Worm (Caenorhabditis elegans) whole organism, late embryonic: Measurements from ENCODE around the gene best-14.

Experiments
- T23F11.4 ChIP-seq: fragments of 200-800 bp; sonication (Bioruptor generic); optimal IDR thresholded peaks from 2 replicates; lab custom pipeline; 2018; ENCODE audit warnings: mild to moderate bottlenecking, missing genetic modification characterization, missing compliant biosample characterization
- Y22D7AL.16 ChIP-seq: sonication (generic microtip); optimal IDR thresholded peaks from 2 replicates; lab custom pipeline; 2016; ENCODE audit warnings: missing genetic modification characterization, missing compliant biosample characterization
- ama-1 ChIP-seq: fragments of 150-350 bp; optimal IDR thresholded peaks from 2 replicates; lab custom pipeline; 2014
- ceh-14 ChIP-seq: sonication (generic microtip); optimal IDR thresholded peaks from 2 replicates; lab custom pipeline; 2016; ENCODE audit warnings: missing genotype, missing genetic modification characterization, missing compliant biosample characterization
- ceh-19 ChIP-seq: fragments of 200-800 bp; sonication (Bioruptor generic); optimal IDR thresholded peaks from 2 replicates; lab custom pipeline; 2018; ENCODE audit warnings: mild to moderate bottlenecking, missing genetic modification characterization, missing compliant biosample characterization
- ceh-2 ChIP-seq: sonication (generic microtip); optimal IDR thresholded peaks from 2 replicates; lab custom pipeline; 2016; ENCODE audit warnings: missing genotype, missing genetic modification characterization, missing compliant biosample characterization
- ceh-22 ChIP-seq: sonication (generic microtip); optimal IDR thresholded peaks from 2 replicates; lab custom pipeline; 2017; ENCODE audit warnings: missing biosample characterization, missing genetic modification characterization
- ceh-24 ChIP-seq: sonication (generic microtip); optimal IDR thresholded peaks from 2 replicates; lab custom pipeline; 2016; ENCODE audit warnings: mild to moderate bottlenecking, missing genetic modification characterization, missing compliant biosample characterization
- ceh-30 ChIP-seq: fragments of 150-350 bp; optimal IDR thresholded peaks from 2 replicates; lab custom pipeline; 2014; ENCODE audit warnings: missing biosample characterization, missing genetic modification characterization
- ceh-45 ChIP-seq: fragments of 200-800 bp; sonication (Bioruptor generic); IDR thresholded peaks from 2 replicates; pipeline ENCODE4 v1.3.6; 2022; ENCODE audit warnings: missing genetic modification reagents, missing genetic modification characterization, missing compliant biosample characterization
- ceh-48 ChIP-seq: sonication (generic microtip); optimal IDR thresholded peaks from 2 replicates; lab custom pipeline; 2016; ENCODE audit warnings: missing genetic modification characterization, inconsistent platforms, missing compliant biosample characterization
- ceh-6 ChIP-seq: fragments of 200-800 bp; sonication (Bioruptor generic); optimal IDR thresholded peaks from 2 replicates; lab custom pipeline; 2018; ENCODE audit warnings: mild to moderate bottlenecking, missing genetic modification characterization, missing compliant biosample characterization
- ceh-9 ChIP-seq: sonication (generic microtip); optimal IDR thresholded peaks from 2 replicates; lab custom pipeline; 2016; ENCODE audit warnings: mild to moderate bottlenecking, missing genetic modification characterization, inconsistent platforms, missing compliant biosample characterization
- che-1 ChIP-seq: sonication (generic microtip); optimal IDR thresholded peaks from 2 replicates; lab custom pipeline; 2016; ENCODE audit warnings: mild to moderate bottlenecking, missing genetic modification characterization, missing compliant biosample characterization
- dve-1 ChIP-seq: sonication (generic microtip); optimal IDR thresholded peaks from 2 replicates; lab custom pipeline; 2017; ENCODE audit warnings: antibody characterized with exemption, mild to moderate bottlenecking, missing genetic modification characterization, missing compliant biosample characterization
- ets-4 ChIP-seq: sonication (generic microtip); optimal IDR thresholded peaks from 2 replicates; lab custom pipeline; 2016; ENCODE audit warnings: missing genetic modification characterization, missing compliant biosample characterization
- eyg-1 ChIP-seq: sonication (generic microtip); optimal IDR thresholded peaks from 2 replicates; lab custom pipeline; 2016; ENCODE audit warnings: missing genotype, missing genetic modification characterization, missing compliant biosample characterization
- fax-1 ChIP-seq: sonication (generic microtip); optimal IDR thresholded peaks from 2 replicates; lab custom pipeline; 2016; ENCODE audit warnings: missing genotype, missing genetic modification characterization, missing compliant biosample characterization
- fkh-10 ChIP-seq: fragments of 150-350 bp; optimal IDR thresholded peaks from 2 replicates; lab custom pipeline; 2014; ENCODE audit warnings: missing biosample characterization, missing genetic modification reagents, missing genetic modification characterization
- fkh-6 ChIP-seq: sonication (generic microtip); optimal IDR thresholded peaks from 2 replicates; lab custom pipeline; 2016; ENCODE audit warnings: missing genetic modification characterization, missing compliant biosample characterization
- gmeb-2 ChIP-seq: sonication (generic microtip); optimal IDR thresholded peaks from 2 replicates; lab custom pipeline; 2016; ENCODE audit warnings: missing genetic modification characterization, inconsistent platforms, missing compliant biosample characterization
- hlh-13 ChIP-seq: fragments of 200-800 bp; sonication (Bioruptor generic); optimal IDR thresholded peaks from 2 replicates; lab custom pipeline; 2018; ENCODE audit warnings: mild to moderate bottlenecking, missing genetic modification characterization, missing compliant biosample characterization
- hlh-15 ChIP-seq: sonication (generic microtip); optimal IDR thresholded peaks from 2 replicates; lab custom pipeline; 2016; ENCODE audit warnings: missing genetic modification characterization, missing compliant biosample characterization
- hlh-6 ChIP-seq: sonication (generic microtip); optimal IDR thresholded peaks from 2 replicates; lab custom pipeline; 2016; ENCODE audit warnings: missing genotype, missing genetic modification characterization, missing compliant biosample characterization
- hlh-8 ChIP-seq: sonication (generic microtip); optimal IDR thresholded peaks from 2 replicates; lab custom pipeline; 2016; ENCODE audit warnings: missing genotype, missing genetic modification characterization, missing compliant biosample characterization
- lim-6 ChIP-seq: sonication (generic microtip); optimal IDR thresholded peaks from 2 replicates; lab custom pipeline; 2016; ENCODE audit warnings: missing genetic modification characterization, missing compliant biosample characterization
- madf-2 ChIP-seq: sonication (generic microtip); optimal IDR thresholded peaks from 2 replicates; lab custom pipeline; 2017; ENCODE audit warnings: missing genetic modification characterization, missing compliant biosample characterization
- nfya-1 ChIP-seq: sonication (generic microtip); optimal IDR thresholded peaks from 2 replicates; lab custom pipeline; 2017; ENCODE audit warnings: missing genetic modification characterization, mild to moderate bottlenecking, missing compliant biosample characterization, antibody characterized with exemption, moderate library complexity
- nhr-11 ChIP-seq: fragments of 150-350 bp; optimal IDR thresholded peaks from 2 replicates; lab custom pipeline; 2014; ENCODE audit warnings: missing biosample characterization, missing genetic modification characterization
- nhr-232 ChIP-seq: sonication (generic microtip); optimal IDR thresholded peaks from 2 replicates; lab custom pipeline; 2016; ENCODE audit warnings: missing genetic modification characterization, missing compliant biosample characterization
- npax-4 ChIP-seq: sonication (generic microtip); optimal IDR thresholded peaks from 2 replicates; lab custom pipeline; 2016; ENCODE audit warnings: missing genetic modification characterization, missing compliant biosample characterization
- pat-9 ChIP-seq: fragments of 200-800 bp; sonication (Bioruptor generic); optimal IDR thresholded peaks from 2 replicates; lab custom pipeline; 2018; ENCODE audit warnings: mild to moderate bottlenecking, missing genetic modification characterization, moderate library complexity, missing compliant biosample characterization
- pax-1 ChIP-seq: fragments of 150-350 bp; optimal IDR thresholded peaks from 2 replicates; lab custom pipeline; 2014; ENCODE audit warnings: missing biosample characterization, missing genetic modification characterization
- pha-2 ChIP-seq: sonication (generic microtip); optimal IDR thresholded peaks from 2 replicates; lab custom pipeline; 2017; ENCODE audit warnings: mild to moderate bottlenecking, missing genetic modification characterization, missing compliant biosample characterization
- pros-1 ChIP-seq: fragments of 150-350 bp; optimal IDR thresholded peaks from 2 replicates; lab custom pipeline; 2014; ENCODE audit warnings: missing biosample characterization, missing genetic modification reagents, missing genetic modification characterization
- ref-2 ChIP-seq: sonication (generic microtip); optimal IDR thresholded peaks from 2 replicates; lab custom pipeline; 2016; ENCODE audit warnings: missing genetic modification characterization, missing compliant biosample characterization
- sdc-2 ChIP-seq: sonication (generic microtip); optimal IDR thresholded peaks from 2 replicates; lab custom pipeline; 2016; ENCODE audit warnings: missing genotype, missing genetic modification characterization, missing compliant biosample characterization
- sox-2 ChIP-seq: fragments of 200-800 bp; sonication (Bioruptor generic); IDR thresholded peaks from 2 replicates; pipeline ENCODE4 v1.3.6; 2022; ENCODE audit warnings: missing genetic modification reagents, missing genetic modification characterization, missing compliant biosample characterization
- sox-4 ChIP-seq: sonication (generic microtip); optimal IDR thresholded peaks from 2 replicates; lab custom pipeline; 2017; ENCODE audit warnings: mild to moderate bottlenecking, missing genetic modification characterization, inconsistent platforms, missing compliant biosample characterization
- ttx-3 ChIP-seq: sonication (generic microtip); optimal IDR thresholded peaks from 2 replicates; lab custom pipeline; 2016; ENCODE audit warnings: missing genetic modification reagents, missing genetic modification characterization, missing compliant biosample characterization
- unc-55 ChIP-seq: sonication (generic microtip); optimal IDR thresholded peaks from 2 replicates; lab custom pipeline; 2017; ENCODE audit warnings: missing biosample characterization, missing genetic modification reagents, missing genetic modification characterization
- zip-5 ChIP-seq: sonication (generic microtip); optimal IDR thresholded peaks from 2 replicates; lab custom pipeline; 2016; ENCODE audit warnings: missing genetic modification characterization, missing compliant biosample characterization
- ztf-16 ChIP-seq: sonication (generic microtip); optimal IDR thresholded peaks from 2 replicates; lab custom pipeline; 2017; ENCODE audit warnings: missing genetic modification characterization, missing compliant biosample characterization

The best-14 gene

ce11 chrV:10562817-10563216 is 5.0 kb downstream of the best-14 start:
- no peak for TF ChIP-seq ceh-2 (tag; lab: Kevin White, UChicago)
- no peak for TF ChIP-seq nfya-1
- no peak for TF ChIP-seq ceh-6 (GFP tag; lab: Kevin White, UChicago)
- no peak for TF ChIP-seq pax-1 (tag; lab: Kevin White, UChicago)
- TF ChIP-seq sox-4 (tag; lab: Kevin White, UChicago), result no peak
- no peak for TF ChIP-seq ama-1 (lab: Kevin White, UChicago)
- TF ChIP-seq lim-6 (tag; lab: Kevin White, UChicago), result no peak
- no peak for TF ChIP-seq eyg-1 (tag; lab: Kevin White, UChicago)
- no peak for TF ChIP-seq Y22D7AL.16
- no peak for TF ChIP-seq ets-4
- no peak for TF ChIP-seq ceh-22 (tag; lab: Kevin White, UChicago)
- TF ChIP-seq ref-2 (tag; lab: Kevin White, UChicago), result no peak
- TF ChIP-seq madf-2 (tag; lab: Kevin White, UChicago), result no peak
- no peak for TF ChIP-seq ceh-9 (tag; lab: Kevin White, UChicago)
- no peak for TF ChIP-seq pros-1 (tag; lab: Kevin White, UChicago)
- no peak for TF ChIP-seq ceh-48

- no peak for TF ChIP-seq fkh-6 (tag; lab: Kevin White, UChicago)
- no peak for TF ChIP-seq ttx-3
- no peak for TF ChIP-seq zip-5 (tag; lab: Kevin White, UChicago)
- no peak for TF ChIP-seq Y22D7AL.16
- no peak for TF ChIP-seq ceh-45 (GFP tag; lab: Robert Waterston, UW)
- TF ChIP-seq fax-1, result no peak
- TF ChIP-seq dve-1 (tag; lab: Kevin White, UChicago), result no peak
- TF ChIP-seq sdc-2 (tag; lab: Kevin White, UChicago), result no peak
- TF ChIP-seq ref-2 (tag; lab: Kevin White, UChicago), result no peak
- TF ChIP-seq npax-4 (tag; lab: Kevin White, UChicago), result no peak
- TF ChIP-seq T23F11.4, result no peak
- no peak for TF ChIP-seq hlh-13 (GFP tag; lab: Kevin White, UChicago)
- no peak for TF ChIP-seq ama-1 (lab: Kevin White, UChicago)
- no peak for TF ChIP-seq hlh-8 (tag; lab: Kevin White, UChicago)
- no peak for TF ChIP-seq gmeb-2 (tag; lab: Kevin White, UChicago)
These were observed 6.4 kb downstream of the best-14 start for ce11 chrV:10564140-10564539.

ce11 chrV:10564830-10565365 is 7.1 kb downstream of the best-14 start, which contains the start of gene cat-4:
Gene cat-4, plus strand, starts transcription at chrV:10564880.
- TF ChIP-seq hlh-6 (tag; lab: Kevin White, UChicago) (no peak), sdc-2 (tag; lab: Kevin White, UChicago) (no peak), pros-1 (tag; lab: Kevin White, UChicago) (no peak), che-1 (tag; lab: Kevin White, UChicago) (no peak), ets-4 (no peak), sox-2 (GFP tag; lab: Robert Waterston, UW) (no peak), ceh-14 (tag; lab: Kevin White, UChicago) (no peak), eyg-1 (tag; lab: Kevin White, UChicago) (no peak), pat-9 (tag; lab: Kevin White, UChicago) (no peak), ceh-19 (GFP tag; lab: Kevin White, UChicago) (no peak), ceh-24 (tag; lab: Kevin White, UChicago) (no peak), ceh-30 (tag; lab: Kevin White, UChicago) (no peak), ceh-22 (tag; lab: Kevin White, UChicago) (no peak), nhr-232 (no peak), dve-1 (tag; lab: Kevin White, UChicago) (no peak)
- TF ChIP-seq, all 69 proteins: peak for 0

- no peak for TF ChIP-seq hlh-6 (tag; lab: Kevin White, UChicago)
- TF ChIP-seq hlh-15 (tag; lab: Kevin White, UChicago), result no peak
- no peak for TF ChIP-seq sdc-2 (tag; lab: Kevin White, UChicago)
- TF ChIP-seq unc-55 (GFP tag; lab: Kevin White, UChicago), result no peak
- TF ChIP-seq lim-6 (tag; lab: Kevin White, UChicago), result no peak
- no peak for TF ChIP-seq fkh-10 (GFP tag; lab: Kevin White, UChicago)
- no peak for TF ChIP-seq Y22D7AL.16
- TF ChIP-seq hlh-13 (GFP tag; lab: Kevin White, UChicago), result no peak
- TF ChIP-seq ztf-16, result no peak
- no peak for TF ChIP-seq ceh-6 (GFP tag; lab: Kevin White, UChicago)
- no peak for TF ChIP-seq pros-1 (tag; lab: Kevin White, UChicago)
- TF ChIP-seq ceh-19 (GFP tag; lab: Kevin White, UChicago), result no peak
- no peak for TF ChIP-seq nhr-11 (tag; lab: Kevin White, UChicago)
- TF ChIP-seq dve-1 (tag; lab: Kevin White, UChicago), result no peak
- no peak for TF ChIP-seq pha-2 (tag; lab: Kevin White, UChicago)
- TF ChIP-seq hlh-8 (tag; lab: Kevin White, UChicago), result no peak
These were observed 10.7 kb downstream of the best-14 start for ce11 chrV:10568496-10568895.
